Worm (Caenorhabditis elegans): Measurements from ENCODE around the gene ZK945.7.

ce11 chrII:10127389-10127788, 19.1 kb upstream of the ZK945.7 start, which contains the start of gene F27E5.8:
- TF ChIP-seq unc-3 (GFP tag; conservative IDR thresholded peaks at IDR 0.05), result no peak
- TF ChIP-seq unc-3 (tag; optimal IDR thresholded peaks at IDR 0.05), result no peak
- TF ChIP-seq hlh-15 (tag; optimal IDR thresholded peaks at IDR 0.05), result no peak
- no peak for TF ChIP-seq mec-3 (tag; optimal IDR thresholded peaks at IDR 0.05; ENCODE audit: borderline replicate concordance)
- no peak for TF ChIP-seq ama-1 (optimal IDR thresholded peaks at IDR 0.05)
